Worm (Caenorhabditis elegans): ENCODE results near the gene F07F6.8.

ce11 chrII:5407548-5407947, 18.0 kb downstream of the F07F6.8 start, which contains the start of gene clec-141:
- TF ChIP-seq mdl-1 (tag; optimal IDR thresholded peaks at IDR 0.05): no peak
- TF ChIP-seq nhr-237 (tag; optimal IDR thresholded peaks at IDR 0.05): no peak
- no peak for TF ChIP-seq ceh-28 (tag; optimal IDR thresholded peaks at IDR 0.05)
- TF ChIP-seq unc-62 (GFP tag; optimal IDR thresholded peaks at IDR 0.05): no peak
- TF ChIP-seq ceh-16 (tag; optimal IDR thresholded peaks at IDR 0.05): no peak
- no peak for TF ChIP-seq pqm-1 (tag; optimal IDR thresholded peaks at IDR 0.05)
- no peak for TF ChIP-seq ztf-4 (tag; optimal IDR thresholded peaks at IDR 0.05)
- TF ChIP-seq fos-1 (tag; optimal IDR thresholded peaks at IDR 0.05): no peak
- no peak for TF ChIP-seq snpc-4 (tag; optimal IDR thresholded peaks at IDR 0.05)
- TF ChIP-seq hmg-11 (tag; optimal IDR thresholded peaks at IDR 0.05): no peak
- TF ChIP-seq tbx-2 (tag; optimal IDR thresholded peaks at IDR 0.05): no peak

Measured in whole organism, L3 larva.